Worm (Caenorhabditis elegans) whole organism, mixed stage, embryonic: ENCODE results near the gene wee-1.1.

Experiments
- M03D4.4 ChIP-seq: sonication (generic microtip); optimal IDR thresholded peaks from 2 replicates; lab custom pipeline; 2017; ENCODE audit warnings: mild to moderate bottlenecking, missing genetic modification characterization, missing compliant biosample characterization
- bed-3 ChIP-seq: fragments of 200-800 bp; sonication (Bioruptor generic); optimal IDR thresholded peaks from 3 replicates; lab custom pipeline; 2018; ENCODE audit warnings: mild to moderate bottlenecking, missing genetic modification characterization, moderate library complexity, missing compliant biosample characterization
- blmp-1 ChIP-seq: fragments of 150-350 bp; optimal IDR thresholded peaks from 2 replicates; lab custom pipeline; 2014; ENCODE audit warnings: missing biosample characterization, missing genetic modification characterization
- ceh-39 ChIP-seq: fragments of 150-350 bp; optimal IDR thresholded peaks from 2 replicates; lab custom pipeline; 2014; ENCODE audit warnings: missing biosample characterization, missing genetic modification characterization
- ceh-43 ChIP-seq: fragments of 200-800 bp; sonication (Bioruptor generic); optimal IDR thresholded peaks from 2 replicates; lab custom pipeline; 2018; ENCODE audit warnings: mild to moderate bottlenecking, missing genetic modification characterization, moderate library complexity, missing compliant biosample characterization
- ceh-83 ChIP-seq: fragments of 200-800 bp; sonication (Bioruptor generic); optimal IDR thresholded peaks from 2 replicates; lab custom pipeline; 2018; ENCODE audit warnings: mild to moderate bottlenecking, missing genetic modification characterization, missing compliant biosample characterization
- ces-1 ChIP-seq: fragments of 150-350 bp; optimal IDR thresholded peaks from 2 replicates; lab custom pipeline; 2014; ENCODE audit warnings: missing biosample characterization, missing genetic modification reagents, missing genetic modification characterization
- drap-1 ChIP-seq: fragments of 200-800 bp; sonication (Bioruptor generic); optimal IDR thresholded peaks from 3 replicates; lab custom pipeline; 2018; ENCODE audit warnings: mild to moderate bottlenecking, missing genetic modification characterization, missing compliant biosample characterization
- elt-1 ChIP-seq: sonication (generic microtip); optimal IDR thresholded peaks from 2 replicates; lab custom pipeline; 2017; ENCODE audit warnings: missing genetic modification characterization, mild to moderate bottlenecking, missing compliant biosample characterization, antibody characterized with exemption, moderate library complexity, borderline replicate concordance; ENCODE audit not compliant: insufficient read depth
- elt-3 ChIP-seq: fragments of 150-350 bp; optimal IDR thresholded peaks from 2 replicates; lab custom pipeline; 2014; ENCODE audit warnings: missing biosample characterization, missing genetic modification characterization
- flh-1 ChIP-seq: fragments of 200-800 bp; sonication (Bioruptor generic); optimal IDR thresholded peaks from 2 replicates; lab custom pipeline; 2018; ENCODE audit warnings: mild to moderate bottlenecking, missing genetic modification characterization, moderate library complexity, missing compliant biosample characterization
- ham-2 ChIP-seq: fragments of 200-800 bp; sonication (Bioruptor generic); optimal IDR thresholded peaks from 2 replicates; lab custom pipeline; 2018; ENCODE audit warnings: mild to moderate bottlenecking, missing genetic modification characterization, missing compliant biosample characterization
- hlh-1 ChIP-seq: fragments of 150-350 bp; optimal IDR thresholded peaks from 2 replicates; lab custom pipeline; 2014; ENCODE audit warnings: missing biosample characterization, missing genetic modification reagents, missing genetic modification characterization
- lin-13 ChIP-seq: fragments of 150-350 bp; optimal IDR thresholded peaks from 2 replicates; lab custom pipeline; 2014; ENCODE audit warnings: missing biosample characterization, missing genetic modification characterization
- lin-32 ChIP-seq: fragments of 200-800 bp; sonication (Bioruptor generic); optimal IDR thresholded peaks from 2 replicates; lab custom pipeline; 2018; ENCODE audit warnings: mild to moderate bottlenecking, missing genetic modification characterization, missing compliant biosample characterization
- lsy-2 ChIP-seq: fragments of 150-350 bp; optimal IDR thresholded peaks from 2 replicates; lab custom pipeline; 2014; ENCODE audit warnings: missing biosample characterization, missing genetic modification characterization
- mab-5 ChIP-seq: fragments of 150-350 bp; optimal IDR thresholded peaks from 2 replicates; lab custom pipeline; 2014; ENCODE audit warnings: missing biosample characterization, missing genetic modification characterization
- mep-1 ChIP-seq: fragments of 150-350 bp; optimal IDR thresholded peaks from 2 replicates; lab custom pipeline; 2017; ENCODE audit warnings: missing biosample characterization, missing genetic modification reagents, missing genetic modification characterization, inconsistent platforms
- mls-2 ChIP-seq: sonication (generic microtip); optimal IDR thresholded peaks from 2 replicates; lab custom pipeline; 2016; ENCODE audit warnings: mild to moderate bottlenecking, missing genetic modification characterization, moderate library complexity, missing compliant biosample characterization
- nhr-12 ChIP-seq: fragments of 150-350 bp; optimal IDR thresholded peaks from 2 replicates; lab custom pipeline; 2014; ENCODE audit warnings: missing biosample characterization, missing genetic modification characterization
- nhr-2 ChIP-seq: fragments of 150-350 bp; optimal IDR thresholded peaks from 2 replicates; lab custom pipeline; 2014; ENCODE audit warnings: missing biosample characterization, missing genetic modification characterization
- nhr-237 ChIP-seq: fragments of 150-350 bp; optimal IDR thresholded peaks from 2 replicates; lab custom pipeline; 2014; ENCODE audit warnings: missing biosample characterization, missing genetic modification characterization
- nhr-28 ChIP-seq: fragments of 150-350 bp; optimal IDR thresholded peaks from 2 replicates; lab custom pipeline; 2014; ENCODE audit warnings: missing biosample characterization, missing genetic modification characterization
- nhr-76 ChIP-seq: sonication (generic microtip); optimal IDR thresholded peaks from 2 replicates; lab custom pipeline; 2017; ENCODE audit warnings: missing biosample characterization, missing genetic modification characterization
- pha-4 ChIP-seq: fragments of 150-350 bp; optimal IDR thresholded peaks from 2 replicates; lab custom pipeline; 2018; ENCODE audit warnings: missing biosample characterization, missing genetic modification reagents, missing genetic modification characterization
- sem-2 ChIP-seq: fragments of 200-800 bp; sonication (Bioruptor generic); optimal IDR thresholded peaks from 2 replicates; lab custom pipeline; 2018; ENCODE audit warnings: mild to moderate bottlenecking, missing genetic modification characterization, missing compliant biosample characterization
- sptf-1 ChIP-seq: sonication (generic microtip); optimal IDR thresholded peaks from 2 replicates; lab custom pipeline; 2017; ENCODE audit warnings: mild to moderate bottlenecking, missing genetic modification characterization, moderate library complexity, missing compliant biosample characterization
- tbx-8 ChIP-seq: fragments of 200-800 bp; sonication (Bioruptor generic); optimal IDR thresholded peaks from 2 replicates; lab custom pipeline; 2018; ENCODE audit warnings: mild to moderate bottlenecking, missing genetic modification characterization, moderate library complexity, missing compliant biosample characterization
- unc-120 ChIP-seq: sonication (generic microtip); optimal IDR thresholded peaks from 2 replicates; lab custom pipeline; 2017; ENCODE audit warnings: missing genetic modification characterization, missing compliant biosample characterization; ENCODE audit not compliant: poor library complexity, severe bottlenecking
- unc-39 ChIP-seq: fragments of 150-350 bp; optimal IDR thresholded peaks from 2 replicates; lab custom pipeline; 2014; ENCODE audit warnings: missing biosample characterization, missing genetic modification characterization
- unc-62 ChIP-seq: fragments of 150-350 bp; optimal IDR thresholded peaks from 2 replicates; lab custom pipeline; 2014; ENCODE audit warnings: missing biosample characterization, missing genetic modification reagents, missing genetic modification characterization

Gene wee-1.1

DNA sequence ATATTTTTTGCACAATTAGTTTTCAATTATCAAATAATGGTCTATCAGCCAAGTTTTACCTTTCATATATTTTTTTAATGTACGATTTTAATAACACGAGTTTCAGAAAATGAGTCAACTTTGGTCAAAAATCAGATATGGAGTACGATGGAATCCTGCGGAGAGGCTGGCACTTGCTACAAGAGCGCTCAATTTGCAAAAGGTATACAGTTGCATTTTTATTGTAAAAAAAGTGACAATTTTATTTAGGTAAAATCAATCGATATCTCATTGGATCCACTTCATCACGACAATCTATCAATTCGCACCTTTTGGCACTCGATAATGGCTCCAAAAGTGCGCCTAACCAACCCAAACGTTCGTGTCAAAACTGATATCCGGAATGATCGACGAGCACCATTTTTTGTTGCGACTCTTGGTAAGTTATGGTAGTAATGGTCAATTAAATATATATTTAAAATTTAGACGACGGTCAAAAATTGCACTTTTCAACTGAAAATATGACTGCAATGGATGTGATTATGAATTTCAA is 14.2 kb upstream of the wee-1.1 start, which contains the start of gene mrpl-53:
mrpl-53 (plus strand) TSS at position 107 of the 532 bp plus-strand sequence.
- no peak for TF ChIP-seq mab-5
- no peak for TF ChIP-seq pha-4 (tag; lab: Kevin White, UChicago)
- TF ChIP-seq lin-13, result no peak
- no peak for TF ChIP-seq hlh-1
- no peak for TF ChIP-seq nhr-2 (tag; lab: Kevin White, UChicago)
- no peak for TF ChIP-seq flh-1 (GFP tag; lab: Kevin White, UChicago)
- TF ChIP-seq mep-1 (tag; lab: Kevin White, UChicago), result no peak

DNA sequence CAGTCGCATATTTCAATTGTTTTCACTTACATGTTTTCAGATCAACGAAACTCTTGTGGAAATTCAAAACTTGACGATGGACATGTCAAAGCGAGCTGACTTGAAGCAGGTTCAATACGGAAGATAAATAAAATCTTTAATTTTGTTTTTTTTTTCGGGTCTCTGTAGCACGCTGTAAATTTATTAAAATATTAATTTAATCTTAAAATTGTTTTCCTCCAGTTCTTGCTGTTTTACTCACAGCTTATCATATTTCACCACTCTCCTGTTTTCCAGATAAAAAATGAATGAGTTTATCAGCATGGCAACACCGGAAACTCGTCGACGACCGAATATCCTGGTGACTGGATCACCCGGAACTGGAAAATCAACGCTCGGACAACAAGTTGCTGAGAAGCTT is 13.0 kb upstream of the wee-1.1 start, which contains the start of gene E02H1.6:
E02H1.6 (plus strand) TSS at position 301 of the 400 bp plus-strand sequence.
- TF ChIP-seq ceh-83 (GFP tag; lab: Kevin White, UChicago) (no peak), ces-1 (GFP tag; lab: Kevin White, UChicago) (no peak), nhr-76 (tag; lab: Kevin White, UChicago) (no peak), mep-1 (tag; lab: Kevin White, UChicago) (no peak), mls-2 (tag; lab: Kevin White, UChicago) (no peak), nhr-2 (tag; lab: Kevin White, UChicago) (no peak), unc-62 (no peak), drap-1 (GFP tag; lab: Kevin White, UChicago) (no peak), ceh-39 (tag; lab: Kevin White, UChicago) (no peak), hlh-1 (no peak), sem-2 (GFP tag; lab: Kevin White, UChicago) (no peak), M03D4.4 (no peak), lin-13 (no peak), flh-1 (GFP tag; lab: Kevin White, UChicago) (no peak)

DNA sequence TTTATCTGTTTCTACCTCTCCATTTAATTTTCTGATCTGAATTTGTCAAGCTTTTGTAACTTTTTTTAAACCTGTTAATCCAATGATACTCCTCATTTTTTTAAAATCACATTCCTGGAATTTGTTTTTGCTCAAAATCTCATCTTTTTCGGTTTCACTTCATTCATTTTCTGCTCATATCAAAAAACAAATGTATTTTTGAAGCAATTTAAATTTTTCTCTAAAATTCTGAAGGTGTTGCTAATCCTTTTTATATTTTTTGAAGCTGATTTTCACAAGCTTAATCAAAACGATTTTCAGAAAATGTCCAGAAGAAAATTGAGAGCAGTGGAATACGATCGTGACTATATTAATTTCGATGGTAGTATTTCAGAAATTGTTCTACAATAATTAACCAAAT is 11.6 kb upstream of the wee-1.1 start, which contains the start of gene E02H1.5:
E02H1.5 (plus strand) TSS at position 301 of the 400 bp plus-strand sequence.
- no peak for TF ChIP-seq ceh-39 (tag; lab: Kevin White, UChicago)
- no peak for TF ChIP-seq lin-13
- TF ChIP-seq drap-1 (GFP tag; lab: Kevin White, UChicago), result no peak
- no peak for TF ChIP-seq unc-120
- TF ChIP-seq nhr-28 (tag; lab: Kevin White, UChicago), result no peak
- TF ChIP-seq ceh-43 (GFP tag; lab: Kevin White, UChicago), result no peak
- TF ChIP-seq bed-3, result no peak
- TF ChIP-seq elt-1, result no peak
- no peak for TF ChIP-seq mep-1 (tag; lab: Kevin White, UChicago)
- no peak for TF ChIP-seq ham-2 (GFP tag; lab: Kevin White, UChicago)
- TF ChIP-seq ces-1 (GFP tag; lab: Kevin White, UChicago), result no peak

ce11 chrII:9592737-9593136 is 9.4 kb upstream of the wee-1.1 start, which contains the start of gene parp-2:
parp-2 (plus strand) TSS chrII:9593037.
- TF ChIP-seq lin-13 (no peak), elt-3 (tag; lab: Kevin White, UChicago) (no peak), bed-3 (no peak), mab-5 (no peak), nhr-76 (tag; lab: Kevin White, UChicago) (no peak), nhr-237 (tag; lab: Kevin White, UChicago) (no peak), ceh-83 (GFP tag; lab: Kevin White, UChicago) (no peak), blmp-1 (tag; lab: Kevin White, UChicago) (no peak), sptf-1 (tag; lab: Kevin White, UChicago) (no peak)

DNA sequence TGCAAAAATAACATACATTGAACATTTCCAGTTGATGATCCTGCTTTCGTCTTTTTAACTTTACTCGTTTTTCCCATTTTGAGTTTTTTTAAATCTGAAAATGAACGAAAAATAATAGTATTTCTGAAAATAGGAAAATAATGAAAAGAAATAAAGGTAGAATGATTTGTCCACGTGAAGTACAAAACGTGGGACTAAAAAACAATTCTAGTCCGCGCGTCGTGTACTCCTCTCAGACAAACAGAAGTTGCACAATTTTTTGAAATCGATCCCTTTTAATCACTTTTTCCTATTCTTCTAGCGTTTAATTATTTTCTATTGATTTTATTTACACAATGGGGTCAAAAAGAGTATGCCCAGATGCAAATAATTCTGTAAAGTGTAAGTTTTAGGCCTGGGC is 7.7 kb upstream of the wee-1.1 start, which contains the start of the genes E02H1.1 and tag-124:
E02H1.1 (minus strand) TSS at position 94 of the 400 bp plus-strand sequence.
tag-124 (plus strand) TSS at position 222 of the 400 bp plus-strand sequence.
- TF ChIP-seq nhr-237 (tag; lab: Kevin White, UChicago) (peak; percentile 37), mep-1 (tag; lab: Kevin White, UChicago) (peak; percentile 28), lsy-2 (tag; lab: Kevin White, UChicago) (peak; percentile 25), hlh-1 (no peak), ces-1 (GFP tag; lab: Kevin White, UChicago) (peak; percentile 16)

ce11 chrII:9589667-9590066 is 6.3 kb upstream of the wee-1.1 start, which contains the start of gene eral-1:
eral-1 (minus strand) TSS chrII:9589767.
- TF ChIP-seq lin-13 (no peak), nhr-2 (tag; lab: Kevin White, UChicago) (no peak), M03D4.4 (no peak), nhr-28 (tag; lab: Kevin White, UChicago) (no peak), unc-39 (tag; lab: Kevin White, UChicago) (no peak), nhr-237 (tag; lab: Kevin White, UChicago) (no peak), lin-32 (GFP tag; lab: Kevin White, UChicago) (no peak), sptf-1 (tag; lab: Kevin White, UChicago) (no peak), hlh-1 (no peak), nhr-12 (no peak), tbx-8 (GFP tag; lab: Kevin White, UChicago) (no peak), elt-3 (tag; lab: Kevin White, UChicago) (no peak)
